Fruit fly (Drosophila melanogaster): ENCODE data around the gene wit.

wit gene

DNA sequence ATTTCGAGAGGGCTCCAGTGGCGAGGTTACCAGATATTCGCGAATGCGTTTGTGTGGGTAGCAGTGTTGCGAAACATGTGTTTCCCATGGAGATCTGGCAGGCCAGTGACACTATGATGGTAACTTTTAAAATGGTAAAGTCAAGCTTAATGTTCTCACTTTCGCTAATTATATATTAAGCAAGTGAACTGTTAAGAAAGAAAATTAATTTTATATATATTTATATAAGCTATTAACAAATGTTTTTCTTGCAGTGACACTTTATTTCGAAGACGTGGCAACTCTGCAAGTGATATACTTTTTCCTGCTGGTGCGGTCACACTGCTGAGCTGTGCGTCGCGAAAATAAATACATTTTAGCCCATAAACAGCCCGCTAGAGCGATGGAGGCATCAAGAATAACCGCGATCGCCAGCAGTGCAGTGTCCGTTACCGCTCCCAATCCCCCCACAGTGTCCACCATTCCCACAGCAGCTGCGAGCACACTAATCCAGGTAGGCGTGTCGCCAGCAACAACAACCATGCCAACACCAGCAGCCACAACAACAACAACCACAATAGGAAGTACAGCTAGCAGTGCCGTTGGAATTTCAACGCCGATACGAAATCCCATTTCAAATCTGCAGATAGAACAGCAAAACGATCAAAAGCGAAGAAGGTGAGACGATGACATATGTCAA is 31.1 kb downstream of the wit start, which contains the start of the genes CG11593 and Rcd5:
Gene CG11593 (minus strand): TSS at position 236 of the 679 bp plus-strand sequence.
Gene Rcd5 (plus strand): TSS at position 283 of the 679 bp plus-strand sequence.
- TF ChIP-seq CG8159 (tag; optimal IDR thresholded peaks at IDR 0.05) (no peak), CG10348 (GFP tag; IDR thresholded peaks at IDR 0.05) (no peak), CG15710 (tag; optimal IDR thresholded peaks at IDR 0.05) (no peak), Pif1B (GFP tag; optimal IDR thresholded peaks at IDR 0.05) (no peak), Ets98B (GFP tag; IDR thresholded peaks at IDR 0.05) (no peak; the same call in 1 of the 2 replicates), Pif1A (GFP tag; optimal IDR thresholded peaks at IDR 0.05) (no peak), CG13204 (GFP tag; optimal IDR thresholded peaks at IDR 0.05) (no peak), fd96Ca (GFP tag; IDR thresholded peaks at IDR 0.05) (peak; percentile 77), CG12605 (GFP tag; IDR thresholded peaks at IDR 0.05) (no peak), D1 (tag; optimal IDR thresholded peaks at IDR 0.05) (no peak), Snoo (tag; optimal IDR thresholded peaks at IDR 0.05) (no peak), CG32121 (GFP tag; IDR thresholded peaks at IDR 0.05) (peak; percentile 62), gl (tag; optimal IDR thresholded peaks at IDR 0.05) (no peak), CG17806 (tag; optimal IDR thresholded peaks at IDR 0.05) (no peak), CG34367 (tag; optimal IDR thresholded peaks at IDR 0.05) (peak; percentile 8), rn (GFP tag; IDR thresholded peaks at IDR 0.05) (peak; percentile 70), EcR (GFP tag; optimal IDR thresholded peaks at IDR 0.05) (no peak), CG4496 (GFP tag; IDR thresholded peaks at IDR 0.05) (peak; percentile 75), CG9948 (tag; optimal IDR thresholded peaks at IDR 0.05) (no peak), CG14655 (GFP tag; optimal IDR thresholded peaks at IDR 0.05) (no peak), CG8301 (tag; optimal IDR thresholded peaks at IDR 0.05) (no peak)

DNA sequence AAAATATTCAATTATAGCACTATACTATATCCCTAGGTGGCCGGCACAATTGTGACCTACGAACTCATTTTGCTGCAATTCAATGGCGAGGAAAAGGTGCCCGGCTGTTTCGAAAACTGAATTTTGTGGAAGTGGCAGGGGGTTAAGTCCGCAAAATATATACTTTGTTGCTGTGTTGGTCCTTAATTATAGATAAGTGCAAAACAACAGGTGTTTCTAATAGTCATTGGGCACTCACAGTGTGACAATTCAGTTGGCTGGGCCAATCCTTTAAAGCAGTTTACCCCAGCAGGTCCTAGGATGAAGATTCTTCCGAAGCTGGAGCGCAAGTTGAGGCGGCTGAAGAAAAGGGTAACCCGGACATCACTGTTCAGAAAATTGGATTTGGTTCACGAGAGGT is 36.0 kb downstream of the wit start, which contains the start of gene Gr64f:
Gene Gr64f (plus strand): TSS at position 301 of the 400 bp plus-strand sequence.
- no peak for TF ChIP-seq CG10348 (GFP tag; IDR thresholded peaks at IDR 0.05)
- no peak for TF ChIP-seq CG9948 (tag; optimal IDR thresholded peaks at IDR 0.05)
- no peak for TF ChIP-seq Pif1B (GFP tag; optimal IDR thresholded peaks at IDR 0.05)
- TF ChIP-seq CG15710 (tag; optimal IDR thresholded peaks at IDR 0.05), result no peak
- no peak for TF ChIP-seq CG8301 (tag; optimal IDR thresholded peaks at IDR 0.05)
- TF ChIP-seq fd96Ca (GFP tag; IDR thresholded peaks at IDR 0.05), result no peak
- TF ChIP-seq CG4496 (GFP tag; IDR thresholded peaks at IDR 0.05), result no peak
- no peak for TF ChIP-seq CG8159 (tag; optimal IDR thresholded peaks at IDR 0.05)
- TF ChIP-seq gl (tag; optimal IDR thresholded peaks at IDR 0.05), result no peak

DNA sequence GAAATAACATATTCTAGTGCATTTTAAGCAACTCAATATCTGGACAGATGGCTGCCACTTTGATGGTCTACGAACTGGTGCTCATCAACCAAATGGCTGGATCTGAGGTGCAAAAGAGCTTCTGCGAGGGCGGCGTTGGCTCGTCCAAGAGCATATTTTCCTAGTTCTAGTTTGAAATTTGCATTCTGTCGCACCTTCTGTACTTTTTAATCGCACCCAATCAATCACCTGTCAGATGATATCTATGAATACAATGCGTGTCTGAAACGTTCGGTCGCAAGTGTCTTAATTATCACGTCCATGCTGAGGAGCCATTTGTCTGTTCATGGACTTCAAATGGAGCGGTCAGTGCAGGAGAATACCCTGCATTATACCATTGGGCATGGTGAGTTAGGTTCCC is 39.8 kb downstream of the wit start, which contains the start of the genes Gr64d and Gr64e:
Gene Gr64d (plus strand): TSS at position 301 of the 400 bp plus-strand sequence.
Gene Gr64e (plus strand): TSS at position 380 of the 400 bp plus-strand sequence.
- TF ChIP-seq CG17806 (tag; optimal IDR thresholded peaks at IDR 0.05), result no peak
- TF ChIP-seq D1 (tag; optimal IDR thresholded peaks at IDR 0.05), result no peak
- no peak for TF ChIP-seq Pif1B (GFP tag; optimal IDR thresholded peaks at IDR 0.05)
- TF ChIP-seq Ets98B (GFP tag; IDR thresholded peaks at IDR 0.05), result no peak
- TF ChIP-seq EcR (GFP tag; optimal IDR thresholded peaks at IDR 0.05), result no peak
- no peak for TF ChIP-seq CG8159 (tag; optimal IDR thresholded peaks at IDR 0.05)
- TF ChIP-seq gl (tag; optimal IDR thresholded peaks at IDR 0.05), result no peak
- TF ChIP-seq CG9948 (tag; optimal IDR thresholded peaks at IDR 0.05), result no peak
- TF ChIP-seq CG13204 (GFP tag; optimal IDR thresholded peaks at IDR 0.05), result no peak
- no peak for TF ChIP-seq CG34367 (tag; optimal IDR thresholded peaks at IDR 0.05)
- TF ChIP-seq rn (GFP tag; IDR thresholded peaks at IDR 0.05), result no peak
- no peak for TF ChIP-seq CG12605 (GFP tag; IDR thresholded peaks at IDR 0.05)
- no peak for TF ChIP-seq fd96Ca (GFP tag; IDR thresholded peaks at IDR 0.05)
- TF ChIP-seq Pif1A (GFP tag; optimal IDR thresholded peaks at IDR 0.05), result no peak
- no peak for TF ChIP-seq CG8301 (tag; optimal IDR thresholded peaks at IDR 0.05)
- no peak for TF ChIP-seq CG10348 (GFP tag; IDR thresholded peaks at IDR 0.05)
- TF ChIP-seq CG32121 (GFP tag; IDR thresholded peaks at IDR 0.05), result no peak
- no peak for TF ChIP-seq CG14655 (GFP tag; optimal IDR thresholded peaks at IDR 0.05)
- TF ChIP-seq Snoo (tag; optimal IDR thresholded peaks at IDR 0.05), result no peak
- TF ChIP-seq CG4496 (GFP tag; IDR thresholded peaks at IDR 0.05), result no peak

DNA sequence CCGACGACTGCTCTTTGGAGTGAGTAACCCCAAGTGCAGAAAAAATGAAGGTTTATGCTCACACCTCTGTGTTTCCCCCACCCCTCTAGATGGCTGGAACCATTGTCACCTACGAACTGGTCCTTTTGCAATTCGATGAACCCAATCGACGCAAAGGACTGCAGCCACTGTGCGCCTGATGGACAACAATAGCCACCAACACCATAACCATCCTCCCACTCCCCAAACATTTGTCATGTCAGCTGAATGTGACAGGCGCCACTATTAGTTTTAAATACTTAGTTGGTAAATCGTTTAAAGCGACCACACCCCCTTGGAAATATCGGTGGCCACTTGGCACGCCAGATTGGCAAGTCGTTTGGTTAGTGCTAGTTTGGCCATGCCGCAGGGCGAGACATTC is 43.2 kb downstream of the wit start, which contains the start of the genes Gr64b and Gr64c:
Gene Gr64b (plus strand): TSS at position 301 of the 400 bp plus-strand sequence.
Gene Gr64c (plus strand): TSS at position 301 of the 400 bp plus-strand sequence.
- no peak for TF ChIP-seq CG12605 (GFP tag; IDR thresholded peaks at IDR 0.05)
- no peak for TF ChIP-seq Pif1B (GFP tag; optimal IDR thresholded peaks at IDR 0.05)
- no peak for TF ChIP-seq gl (tag; optimal IDR thresholded peaks at IDR 0.05)
- no peak for TF ChIP-seq CG13204 (GFP tag; optimal IDR thresholded peaks at IDR 0.05)
- no peak for TF ChIP-seq CG15710 (tag; optimal IDR thresholded peaks at IDR 0.05)
- TF ChIP-seq rn (GFP tag; IDR thresholded peaks at IDR 0.05), result no peak
- TF ChIP-seq CG8301 (tag; optimal IDR thresholded peaks at IDR 0.05), result no peak
- TF ChIP-seq Ets98B (GFP tag; IDR thresholded peaks at IDR 0.05), result no peak
- TF ChIP-seq CG32121 (GFP tag; IDR thresholded peaks at IDR 0.05), result no peak
- TF ChIP-seq CG4496 (GFP tag; IDR thresholded peaks at IDR 0.05), result no peak
- no peak for TF ChIP-seq Pif1A (GFP tag; optimal IDR thresholded peaks at IDR 0.05)
- no peak for TF ChIP-seq EcR (GFP tag; optimal IDR thresholded peaks at IDR 0.05)
- TF ChIP-seq CG9948 (tag; optimal IDR thresholded peaks at IDR 0.05), result no peak
- TF ChIP-seq fd96Ca (GFP tag; IDR thresholded peaks at IDR 0.05), result no peak
- no peak for TF ChIP-seq Snoo (tag; optimal IDR thresholded peaks at IDR 0.05)
- TF ChIP-seq CG17806 (tag; optimal IDR thresholded peaks at IDR 0.05), result no peak
- no peak for TF ChIP-seq CG34367 (tag; optimal IDR thresholded peaks at IDR 0.05)
- TF ChIP-seq CG14655 (GFP tag; optimal IDR thresholded peaks at IDR 0.05), result no peak

DNA sequence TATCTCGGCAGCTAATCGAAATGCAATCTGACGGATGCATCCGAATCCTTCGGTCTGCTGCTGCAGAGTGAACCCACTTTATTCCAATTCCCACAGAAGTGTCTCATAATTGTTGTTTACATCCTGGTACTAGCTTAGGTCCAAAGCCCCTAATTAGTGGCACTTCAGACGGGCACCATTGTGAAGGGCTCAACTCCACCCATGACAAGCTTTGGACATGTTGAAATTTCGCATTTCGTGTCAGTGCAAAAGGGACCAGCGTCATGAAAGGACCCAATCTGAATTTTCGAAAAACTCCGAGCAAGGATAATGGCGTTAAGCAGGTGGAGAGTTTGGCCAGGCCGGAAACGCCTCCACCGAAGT is 45.0 kb downstream of the wit start, which contains the start of gene Gr64a:
Gene Gr64a (plus strand): TSS at position 264 of the 363 bp plus-strand sequence.
- TF ChIP-seq Pif1B (GFP tag; optimal IDR thresholded peaks at IDR 0.05) (no peak), CG14655 (GFP tag; optimal IDR thresholded peaks at IDR 0.05) (no peak), EcR (GFP tag; optimal IDR thresholded peaks at IDR 0.05) (no peak), CG8159 (tag; optimal IDR thresholded peaks at IDR 0.05) (no peak), rn (GFP tag; IDR thresholded peaks at IDR 0.05) (no peak), Snoo (tag; optimal IDR thresholded peaks at IDR 0.05) (no peak), fd96Ca (GFP tag; IDR thresholded peaks at IDR 0.05) (no peak), CG8301 (tag; optimal IDR thresholded peaks at IDR 0.05) (no peak), Pif1A (GFP tag; optimal IDR thresholded peaks at IDR 0.05) (no peak), CG10348 (GFP tag; IDR thresholded peaks at IDR 0.05) (no peak)

Data from whole organism, pupa.